Fruit fly (Drosophila melanogaster): ENCODE measurements around the gene sphe.

The sphe gene

dm6 chrX:16718169-16718723 lies 16.5 kb upstream of the sphe start:
- TF ChIP-seq CG9948 (tag; optimal IDR thresholded peaks at IDR 0.05) (no peak), D1 (tag; optimal IDR thresholded peaks at IDR 0.05) (no peak), rn (GFP tag; IDR thresholded peaks at IDR 0.05) (no peak), CG4496 (GFP tag; IDR thresholded peaks at IDR 0.05) (no peak), Pif1A (GFP tag; optimal IDR thresholded peaks at IDR 0.05) (no peak), CG10348 (GFP tag; IDR thresholded peaks at IDR 0.05) (no peak), CG8301 (tag; optimal IDR thresholded peaks at IDR 0.05) (no peak), Pif1B (GFP tag; optimal IDR thresholded peaks at IDR 0.05) (no peak), CG14655 (GFP tag; optimal IDR thresholded peaks at IDR 0.05) (no peak), CG17806 (tag; optimal IDR thresholded peaks at IDR 0.05) (no peak), CG15710 (tag; optimal IDR thresholded peaks at IDR 0.05) (no peak), CG13204 (GFP tag; optimal IDR thresholded peaks at IDR 0.05) (no peak), CG8159 (tag; optimal IDR thresholded peaks at IDR 0.05) (no peak), gl (tag; optimal IDR thresholded peaks at IDR 0.05) (no peak), fd96Ca (GFP tag; IDR thresholded peaks at IDR 0.05) (no peak)

DNA sequence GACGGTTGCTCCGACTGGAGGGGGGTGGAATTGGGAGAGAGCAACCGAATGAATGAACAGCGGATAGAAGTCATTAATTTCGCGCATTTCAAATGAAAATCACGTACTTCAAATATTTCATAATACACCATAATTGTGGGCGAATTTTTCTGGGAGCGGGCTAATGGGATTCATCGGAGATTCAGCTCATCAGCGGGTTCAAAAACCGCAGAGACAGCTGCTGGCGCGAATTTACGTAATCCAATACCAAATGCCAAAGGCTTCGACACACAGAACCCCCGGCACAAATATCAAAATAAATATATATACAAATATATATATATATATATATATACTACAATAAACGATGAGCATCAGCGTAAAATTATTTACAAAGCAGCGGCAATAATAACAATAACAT lies 14.9 kb upstream of the sphe start:
- TF ChIP-seq CG9948 (tag; optimal IDR thresholded peaks at IDR 0.05) = no peak
- no peak for TF ChIP-seq CG13204 (GFP tag; optimal IDR thresholded peaks at IDR 0.05)
- TF ChIP-seq CG34367 (tag; optimal IDR thresholded peaks at IDR 0.05) = no peak
- no peak for TF ChIP-seq CG10348 (GFP tag; IDR thresholded peaks at IDR 0.05)

- no peak for TF ChIP-seq rn (GFP tag; IDR thresholded peaks at IDR 0.05)
- no peak for TF ChIP-seq CG8159 (tag; optimal IDR thresholded peaks at IDR 0.05)
- no peak for TF ChIP-seq Pif1A (GFP tag; optimal IDR thresholded peaks at IDR 0.05)
- TF ChIP-seq Snoo (tag; optimal IDR thresholded peaks at IDR 0.05) = no peak
- no peak for TF ChIP-seq Pif1B (GFP tag; optimal IDR thresholded peaks at IDR 0.05)
- TF ChIP-seq D1 (tag; optimal IDR thresholded peaks at IDR 0.05) = no peak
These were observed 9.2 kb upstream of the sphe start, which contains the start of gene CG13008 for dm6 chrX:16711003-16711402. TSS of gene CG13008 (plus strand) at chrX:16711303.

DNA sequence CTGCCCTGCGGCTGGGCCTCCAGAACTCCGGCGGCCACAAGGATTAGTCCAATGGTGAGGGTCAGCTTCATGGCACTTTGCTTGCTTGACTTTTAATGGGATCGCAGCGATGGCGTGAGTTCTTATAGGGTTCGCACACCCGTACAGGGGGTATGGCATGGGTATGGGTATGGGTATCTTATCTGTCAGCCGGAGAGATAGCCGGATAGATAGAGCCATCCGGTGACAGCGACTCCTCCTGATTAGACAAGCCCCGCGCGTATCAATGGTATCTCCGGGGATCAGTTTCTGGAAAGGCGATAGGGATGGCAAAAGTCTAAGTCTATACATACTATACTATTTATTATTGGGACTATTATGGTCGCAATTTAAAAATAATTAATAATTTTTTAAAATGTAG lies 5.0 kb upstream of the sphe start, which contains the start of gene CG9672:
TSS of gene CG9672 (minus strand) at position 101 of the 400 bp plus-strand sequence.
- TF ChIP-seq CG4496 (GFP tag; IDR thresholded peaks at IDR 0.05) (no peak), fd96Ca (GFP tag; IDR thresholded peaks at IDR 0.05) (no peak), CG34367 (tag; optimal IDR thresholded peaks at IDR 0.05) (no peak), rn (GFP tag; IDR thresholded peaks at IDR 0.05) (no peak), Pif1A (GFP tag; optimal IDR thresholded peaks at IDR 0.05) (no peak), CG14655 (GFP tag; optimal IDR thresholded peaks at IDR 0.05) (no peak), CG15710 (tag; optimal IDR thresholded peaks at IDR 0.05) (no peak), CG12605 (GFP tag; IDR thresholded peaks at IDR 0.05) (no peak), Pif1B (GFP tag; optimal IDR thresholded peaks at IDR 0.05) (no peak), Ets98B (GFP tag; IDR thresholded peaks at IDR 0.05) (no peak), CG17806 (tag; optimal IDR thresholded peaks at IDR 0.05) (no peak), CG32121 (GFP tag; IDR thresholded peaks at IDR 0.05) (no peak), CG8301 (tag; optimal IDR thresholded peaks at IDR 0.05) (no peak), CG9948 (tag; optimal IDR thresholded peaks at IDR 0.05) (no peak)

dm6 chrX:16703747-16704146 lies 2.0 kb upstream of the sphe start, which contains the start of the genes CG9673 and CG4653:
TSS of gene CG9673 (minus strand) at chrX:16703884.
TSS of gene CG4653 (plus strand) at chrX:16704081.
- TF ChIP-seq CG15710 (tag; optimal IDR thresholded peaks at IDR 0.05) (no peak), rn (GFP tag; IDR thresholded peaks at IDR 0.05) (no peak), EcR (GFP tag; optimal IDR thresholded peaks at IDR 0.05) (no peak), CG17806 (tag; optimal IDR thresholded peaks at IDR 0.05) (no peak), D1 (tag; optimal IDR thresholded peaks at IDR 0.05) (no peak), CG9948 (tag; optimal IDR thresholded peaks at IDR 0.05) (no peak), fd96Ca (GFP tag; IDR thresholded peaks at IDR 0.05) (no peak), CG13204 (GFP tag; optimal IDR thresholded peaks at IDR 0.05) (no peak)

dm6 chrX:16700070-16700469 lies 1.7 kb downstream of the sphe start, which contains the start of gene CG9676:
TSS of gene CG9676 (minus strand) at chrX:16700170.
- no peak for TF ChIP-seq Pif1B (GFP tag; optimal IDR thresholded peaks at IDR 0.05)
- TF ChIP-seq EcR (GFP tag; optimal IDR thresholded peaks at IDR 0.05) = no peak
- no peak for TF ChIP-seq CG15710 (tag; optimal IDR thresholded peaks at IDR 0.05)
- no peak for TF ChIP-seq CG9948 (tag; optimal IDR thresholded peaks at IDR 0.05)
- TF ChIP-seq CG10348 (GFP tag; IDR thresholded peaks at IDR 0.05) = no peak
- no peak for TF ChIP-seq CG4496 (GFP tag; IDR thresholded peaks at IDR 0.05)
- no peak for TF ChIP-seq Pif1A (GFP tag; optimal IDR thresholded peaks at IDR 0.05)
- no peak for TF ChIP-seq rn (GFP tag; IDR thresholded peaks at IDR 0.05)
- no peak for TF ChIP-seq CG17806 (tag; optimal IDR thresholded peaks at IDR 0.05)
- TF ChIP-seq CG8301 (tag; optimal IDR thresholded peaks at IDR 0.05) = no peak
- TF ChIP-seq D1 (tag; optimal IDR thresholded peaks at IDR 0.05) = no peak
- TF ChIP-seq CG8159 (tag; optimal IDR thresholded peaks at IDR 0.05) = no peak
- TF ChIP-seq CG12605 (GFP tag; IDR thresholded peaks at IDR 0.05) = no peak
- no peak for TF ChIP-seq CG32121 (GFP tag; IDR thresholded peaks at IDR 0.05)
- TF ChIP-seq fd96Ca (GFP tag; IDR thresholded peaks at IDR 0.05) = no peak
